Fruit fly (Drosophila melanogaster) whole organism, prepupa: ENCODE results near the gene CG14205.
A peak's percentile ranks its signal among the peaks of the same experiment; 100 is the strongest.

Experiments used
- Blimp-1 ChIP-seq: fragments of 200-800 bp; sonication (Bioruptor generic); optimal IDR thresholded peaks from 3 replicates; lab custom pipeline; 2017; ENCODE audit warnings: missing biosample characterization, missing genetic modification characterization, mild to moderate bottlenecking, moderate library complexity, missing genetic modification reagents
- CG10669 ChIP-seq: fragments of 200-800 bp; sonication (Bioruptor generic); optimal IDR thresholded peaks from 3 replicates; lab custom pipeline; 2018; ENCODE audit warnings: missing biosample characterization, mild to moderate bottlenecking, missing genetic modification characterization, moderate library complexity
- CG11294 ChIP-seq: fragments of 200-800 bp; sonication (Bioruptor generic); IDR thresholded peaks from 2 replicates; pipeline ENCODE4 v1.3.6; 2022; ENCODE audit warnings: missing biosample characterization, missing genetic modification characterization
- CG11902 ChIP-seq: fragments of 200-800 bp; sonication (Bioruptor generic); optimal IDR thresholded peaks from 3 replicates; lab custom pipeline; 2016; ENCODE audit warnings: missing biosample characterization, missing genetic modification characterization
- CG1621 ChIP-seq: fragments of 200-800 bp; sonication (Bioruptor generic); optimal IDR thresholded peaks from 3 replicates; lab custom pipeline; 2018; ENCODE audit warnings: missing biosample characterization, mild to moderate bottlenecking, missing genetic modification characterization
- CG16779 ChIP-seq: fragments of 200-800 bp; sonication (Bioruptor generic); optimal IDR thresholded peaks from 3 replicates; lab custom pipeline; 2017; ENCODE audit warnings: missing biosample characterization, mild to moderate bottlenecking, missing genetic modification characterization
- CG3032 ChIP-seq: fragments of 200-800 bp; optimal IDR thresholded peaks from 2 replicates; lab custom pipeline; 2019; ENCODE audit warnings: missing biosample characterization, mild to moderate bottlenecking, missing genetic modification characterization, moderate library complexity
- CG31627 ChIP-seq: fragments of 200-800 bp; sonication (Bioruptor generic); optimal IDR thresholded peaks from 3 replicates; lab custom pipeline; 2016; ENCODE audit warnings: missing biosample characterization, missing genetic modification characterization
- CG32006 ChIP-seq: fragments of 200-800 bp; sonication (Bioruptor generic); optimal IDR thresholded peaks from 3 replicates; lab custom pipeline; 2017; ENCODE audit warnings: missing biosample characterization, mild to moderate bottlenecking, missing genetic modification characterization
- CG4318 ChIP-seq: fragments of 200-800 bp; sonication (Bioruptor generic); optimal IDR thresholded peaks from 3 replicates; lab custom pipeline; 2017; ENCODE audit warnings: missing biosample characterization, mild to moderate bottlenecking, missing genetic modification characterization
- CG6163 ChIP-seq: fragments of 200-800 bp; sonication (Bioruptor generic); IDR thresholded peaks from 3 replicates; pipeline ENCODE4 v1.3.6; 2022; ENCODE audit warnings: missing biosample characterization, missing genetic modification characterization
- CG6276 ChIP-seq: fragments of 200-800 bp; sonication (Bioruptor generic); optimal IDR thresholded peaks from 2 replicates; lab custom pipeline; 2017; ENCODE audit warnings: missing biosample characterization, mild to moderate bottlenecking, missing genetic modification characterization
- CG7368 ChIP-seq: fragments of 200-800 bp; sonication (Bioruptor generic); optimal IDR thresholded peaks from 3 replicates; lab custom pipeline; 2016; ENCODE audit warnings: missing biosample characterization, missing genetic modification characterization
- CG8119 ChIP-seq: fragments of 200-800 bp; sonication (Bioruptor generic); IDR thresholded peaks from 3 replicates; pipeline ENCODE4 v1.3.6; 2022; ENCODE audit warnings: missing biosample characterization, missing genetic modification characterization
- CG8632 ChIP-seq: fragments of 200-800 bp; sonication (Bioruptor generic); optimal IDR thresholded peaks from 3 replicates; lab custom pipeline; 2016; ENCODE audit warnings: missing biosample characterization, missing genetic modification characterization
- Eip78C ChIP-seq: fragments of 200-800 bp; sonication (Bioruptor generic); peaks from one replicate; lab custom pipeline; 2016; ENCODE audit warnings: missing biosample characterization, missing genetic modification characterization
- Ets21C ChIP-seq: fragments of 200-800 bp; sonication (Bioruptor generic); optimal IDR thresholded peaks from 3 replicates; lab custom pipeline; 2016; ENCODE audit warnings: missing biosample characterization, missing genetic modification characterization
- Ets96B ChIP-seq: fragments of 200-800 bp; optimal IDR thresholded peaks from 2 replicates; lab custom pipeline; 2019; ENCODE audit warnings: missing biosample characterization, mild to moderate bottlenecking, missing genetic modification characterization, moderate library complexity
- Hr38 ChIP-seq: sonication (Bioruptor generic); optimal IDR thresholded peaks from 2 replicates; lab custom pipeline; 2016; ENCODE audit warnings: missing biosample characterization, missing genetic modification characterization
- Hr39 ChIP-seq: fragments of 200-800 bp; sonication (Bioruptor generic); optimal IDR thresholded peaks from 2 replicates; lab custom pipeline; 2016; ENCODE audit warnings: missing biosample characterization, missing genetic modification characterization
- Hr4 ChIP-seq: fragments of 200-800 bp; sonication (Bioruptor generic); optimal IDR thresholded peaks from 3 replicates; lab custom pipeline; 2016; ENCODE audit warnings: missing biosample characterization, missing genetic modification characterization
- Met ChIP-seq: fragments of 200-800 bp; sonication (Bioruptor generic); optimal IDR thresholded peaks from 3 replicates; lab custom pipeline; 2016; ENCODE audit warnings: missing biosample characterization, missing genetic modification characterization
- Sox102F ChIP-seq: fragments of 200-800 bp; sonication (Bioruptor generic); optimal IDR thresholded peaks from 2 replicates; lab custom pipeline; 2016; ENCODE audit warnings: missing biosample characterization, mild to moderate bottlenecking, missing genetic modification characterization
- Sox15 ChIP-seq: fragments of 200-800 bp; sonication (Bioruptor generic); optimal IDR thresholded peaks from 3 replicates; lab custom pipeline; 2016; ENCODE audit warnings: missing biosample characterization, missing genetic modification characterization
- acj6 ChIP-seq: fragments of 200-800 bp; sonication (Bioruptor generic); optimal IDR thresholded peaks from 3 replicates; lab custom pipeline; 2016; ENCODE audit warnings: missing biosample characterization, missing genetic modification characterization
- cyc ChIP-seq: fragments of 200-800 bp; sonication (Bioruptor generic); optimal IDR thresholded peaks from 3 replicates; lab custom pipeline; 2016; ENCODE audit warnings: missing biosample characterization, missing genetic modification characterization
- dac ChIP-seq: fragments of 200-800 bp; sonication (Bioruptor generic); optimal IDR thresholded peaks from 2 replicates; lab custom pipeline; 2017; ENCODE audit warnings: missing biosample characterization, mild to moderate bottlenecking, missing genetic modification characterization
- esn ChIP-seq: fragments of 200-800 bp; sonication (Bioruptor generic); optimal IDR thresholded peaks from 2 replicates; lab custom pipeline; 2016; ENCODE audit warnings: missing biosample characterization, mild to moderate bottlenecking, missing genetic modification characterization, moderate library complexity
- fd59A ChIP-seq: fragments of 200-800 bp; sonication (Bioruptor generic); optimal IDR thresholded peaks from 2 replicates; lab custom pipeline; 2017; ENCODE audit warnings: missing biosample characterization, mild to moderate bottlenecking, missing genetic modification characterization, missing genetic modification reagents
- fd85E ChIP-seq: fragments of 200-800 bp; sonication (Bioruptor generic); optimal IDR thresholded peaks from 3 replicates; lab custom pipeline; 2016; ENCODE audit warnings: missing biosample characterization, missing genetic modification characterization
- lz ChIP-seq: fragments of 200-800 bp; sonication (Bioruptor generic); optimal IDR thresholded peaks from 3 replicates; lab custom pipeline; 2016; ENCODE audit warnings: missing biosample characterization, missing genetic modification characterization
- net ChIP-seq: fragments of 200-800 bp; sonication (Bioruptor generic); optimal IDR thresholded peaks from 3 replicates; lab custom pipeline; 2016; ENCODE audit warnings: missing biosample characterization, missing genetic modification characterization
- pdm3 ChIP-seq: fragments of 200-800 bp; sonication (Bioruptor generic); optimal IDR thresholded peaks from 3 replicates; lab custom pipeline; 2016; ENCODE audit warnings: missing biosample characterization, missing genetic modification characterization
- ss ChIP-seq, 2 experiments: fragments of 200-800 bp; sonication (Bioruptor generic); optimal IDR thresholded peaks; 2 replicates in 1 of 2; 3 replicates in 1 of 2; lab custom pipeline; 2017 to 2018; ENCODE audit warnings: mild to moderate bottlenecking in 2 of 2, missing biosample characterization in 2 of 2, missing genetic modification characterization in 2 of 2, moderate library complexity in 1 of 2
- topi ChIP-seq: fragments of 200-800 bp; sonication (Bioruptor generic); optimal IDR thresholded peaks from 3 replicates; lab custom pipeline; 2016; ENCODE audit warnings: missing biosample characterization, missing genetic modification characterization
- vri ChIP-seq: fragments of 200-800 bp; sonication (Bioruptor generic); optimal IDR thresholded peaks from 3 replicates; lab custom pipeline; 2016; ENCODE audit warnings: missing biosample characterization, mild to moderate bottlenecking, missing genetic modification characterization

The CG14205 gene

dm6 chrX:19565714-19566316 lies 26.6 kb upstream of the CG14205 start, which contains the start of the genes Grip84 and car (continued):
- TF ChIP-seq Sox102F (no peak), Met (no peak), lz (GFP tag; lab: Kevin White, UChicago) (peak; percentile 49), CG11902 (GFP tag; lab: Kevin White, UChicago) (peak; percentile 28), Blimp-1 (no peak), cyc (GFP tag; lab: Kevin White, UChicago) (peak; percentile 58), Hr38 (GFP tag; lab: Kevin White, UChicago) (no peak), Hr4 (peak; percentile 69), pdm3 (GFP tag; lab: Kevin White, UChicago) (no peak), Sox15 (GFP tag; lab: Kevin White, UChicago) (peak; percentile 66), fd59A (GFP tag; lab: Kevin White, UChicago) (peak; percentile 31)
- TF ChIP-seq, all 60 proteins: peak for 20

dm6 chrX:19573687-19574086 lies 18.7 kb upstream of the CG14205 start:
- TF ChIP-seq Hr39 (GFP tag; lab: Kevin White, UChicago) (no peak), acj6 (GFP tag; lab: Kevin White, UChicago) (no peak), CG4318 (GFP tag; lab: Kevin White, UChicago) (no peak), Sox102F (no peak), cyc (GFP tag; lab: Kevin White, UChicago) (no peak), CG32006 (GFP tag; lab: Kevin White, UChicago) (no peak), CG16779 (tag; lab: Kevin White, UChicago) (no peak), CG3032 (tag; lab: Kevin White, UChicago) (no peak), Ets96B (tag; lab: Kevin White, UChicago) (no peak), CG11902 (GFP tag; lab: Kevin White, UChicago) (no peak), vri (GFP tag; lab: Kevin White, UChicago) (no peak), topi (GFP tag; lab: Kevin White, UChicago) (no peak), CG11294 (GFP tag; lab: Robert Waterston, UW) (no peak)

- TF ChIP-seq esn (GFP tag; lab: Kevin White, UChicago) (peak; percentile 10), Ets21C (GFP tag; lab: Kevin White, UChicago) (no peak), cyc (GFP tag; lab: Kevin White, UChicago) (peak; percentile 14)
These were observed 14.3 kb upstream of the CG14205 start for dm6 chrX:19577940-19578632.

dm6 chrX:19578908-19579647 lies 13.3 kb upstream of the CG14205 start:
- TF ChIP-seq CG8119 (GFP tag; lab: Robert Waterston, UW) (no peak), ss (GFP tag; optimal IDR thresholded peaks at IDR 0.05; lab: Kevin White, UChicago) (peak in 1 of 2 experiments; percentile 29), Eip78C (peak; percentile 77), net (no peak), CG10669 (GFP tag; lab: Kevin White, UChicago) (no peak)

dm6 chrX:19579648-19580301 lies 12.6 kb upstream of the CG14205 start, which contains the start of gene Tao:
Gene Tao, minus strand, starts transcription at chrX:19579800.
- no peak for TF ChIP-seq CG3032 (tag; lab: Kevin White, UChicago)
- TF ChIP-seq Blimp-1 = no peak
- no peak for TF ChIP-seq CG31627 (GFP tag; lab: Kevin White, UChicago)
- no peak for TF ChIP-seq CG11902 (GFP tag; lab: Kevin White, UChicago)
- peak; percentile 65 for TF ChIP-seq Eip78C
- no peak for TF ChIP-seq dac (GFP tag; lab: Kevin White, UChicago)
- TF ChIP-seq CG11294 (GFP tag; lab: Robert Waterston, UW) = no peak
- TF ChIP-seq CG1621 (tag; lab: Kevin White, UChicago) = peak; percentile 32
- TF ChIP-seq fd85E (GFP tag; lab: Kevin White, UChicago) = no peak
- no peak for TF ChIP-seq CG7368
- no peak for TF ChIP-seq CG8632 (GFP tag; lab: Kevin White, UChicago)
- no peak for TF ChIP-seq CG6276 (GFP tag; lab: Kevin White, UChicago)
- no peak for TF ChIP-seq CG10669 (GFP tag; lab: Kevin White, UChicago)
- TF ChIP-seq CG6163 (GFP tag; lab: Robert Waterston, UW) = no peak
- peak; percentile 1 for TF ChIP-seq Hr39 (GFP tag; lab: Kevin White, UChicago)
